Worm (Caenorhabditis elegans) whole organism, L3 larva: Measurements from ENCODE around the gene lgc-39.

Experiments used
- nfya-1 ChIP-seq: sonication (generic microtip); optimal IDR thresholded peaks from 2 replicates; lab custom pipeline; 2017; ENCODE audit warnings: missing genetic modification characterization, mild to moderate bottlenecking, missing compliant biosample characterization, antibody characterized with exemption, moderate library complexity; ENCODE audit not compliant: insufficient read depth
- nhr-28 ChIP-seq: fragments of 150-350 bp; optimal IDR thresholded peaks from 2 replicates; lab custom pipeline; 2014; ENCODE audit warnings: missing biosample characterization, missing genetic modification characterization
- nhr-43 ChIP-seq: sonication (generic microtip); optimal IDR thresholded peaks from 2 replicates; lab custom pipeline; 2016; ENCODE audit warnings: mild to moderate bottlenecking, missing genetic modification characterization, missing compliant biosample characterization; ENCODE audit not compliant: poor library complexity, severe bottlenecking
- skn-1 ChIP-seq: fragments of 150-350 bp; optimal IDR thresholded peaks from 2 replicates; lab custom pipeline; 2014; ENCODE audit warnings: missing biosample characterization, missing genetic modification characterization
- unc-62 ChIP-seq: fragments of 150-350 bp; sonication (generic microtip); optimal IDR thresholded peaks from 4 replicates; lab custom pipeline; 2014; ENCODE audit warnings: missing biosample characterization, missing genetic modification reagents, missing genetic modification characterization
- zag-1 ChIP-seq: fragments of 150-350 bp; optimal IDR thresholded peaks from 2 replicates; lab custom pipeline; 2014; ENCODE audit warnings: missing biosample characterization, missing genetic modification characterization
- ztf-4 ChIP-seq: fragments of 150-350 bp; optimal IDR thresholded peaks from 2 replicates; lab custom pipeline; 2014; ENCODE audit warnings: missing biosample characterization, missing genetic modification characterization

- TF ChIP-seq skn-1 (tag; lab: Kevin White, UChicago) (no peak), nfya-1 (tag; lab: Kevin White, UChicago) (no peak), nhr-43 (tag; lab: Kevin White, UChicago) (no peak), zag-1 (tag; lab: Kevin White, UChicago) (no peak), nhr-28 (tag; lab: Kevin White, UChicago) (no peak), ztf-4 (tag; lab: Kevin White, UChicago) (no peak), unc-62 (no peak)
Measured at ce11 chrV:7197036-7197435, 21.7 kb downstream of the lgc-39 start.
